Worm (Caenorhabditis elegans) whole organism, L4 larva: ENCODE results near the gene kin-26.
A peak's percentile ranks its signal among the peaks of the same experiment; 100 is the strongest.

ENCODE experiments used
- F26F4.8 ChIP-seq: fragments of 200-800 bp; sonication (Bioruptor generic); conservative IDR thresholded peaks from 2 replicates; pipeline ENCODE4 v1.3.6; 2022; ENCODE audit warnings: missing genetic modification characterization, missing compliant biosample characterization
- F44E2.7 ChIP-seq: fragments of 200-800 bp; sonication (Bioruptor generic); IDR thresholded peaks from 2 replicates; pipeline ENCODE4 v2.1.2; 2022; ENCODE audit warnings: missing genetic modification characterization, missing compliant biosample characterization
- R02D3.7 ChIP-seq: fragments of 150-350 bp; sonication (generic microtip); optimal IDR thresholded peaks from 3 replicates; lab custom pipeline; 2014; ENCODE audit warnings: missing biosample characterization, missing genetic modification characterization
- T20F7.1 ChIP-seq: fragments of 200-800 bp; sonication (Bioruptor generic); optimal IDR thresholded peaks from 2 replicates; lab custom pipeline; 2018; ENCODE audit warnings: mild to moderate bottlenecking, missing genetic modification characterization, missing compliant biosample characterization
- T26A8.4 ChIP-seq: fragments of 200-800 bp; sonication (Bioruptor generic); IDR thresholded peaks from 2 replicates; pipeline ENCODE4 v1.3.6; 2022; ENCODE audit warnings: missing genetic modification characterization, missing compliant biosample characterization
- Y105C5A.15 ChIP-seq: fragments of 200-800 bp; sonication (Bioruptor generic); IDR thresholded peaks from 2 replicates; pipeline ENCODE4 v1.3.6; 2022; ENCODE audit warnings: missing genetic modification characterization, missing compliant biosample characterization
- Y5F2A.4 ChIP-seq: fragments of 200-800 bp; sonication (Bioruptor generic); optimal IDR thresholded peaks from 2 replicates; lab custom pipeline; 2018; ENCODE audit warnings: mild to moderate bottlenecking, missing genetic modification characterization, missing compliant biosample characterization
- ZK546.5 ChIP-seq, 2 experiments: sonication (generic microtip); optimal IDR thresholded peaks; 2 replicates each; lab custom pipeline; 2017; ENCODE audit warnings: missing biosample characterization in 2 of 2, missing genetic modification characterization in 2 of 2
- aly-2 ChIP-seq: sonication (generic microtip); optimal IDR thresholded peaks from 2 replicates; lab custom pipeline; 2018; ENCODE audit warnings: missing biosample characterization, missing genetic modification characterization
- ces-1 ChIP-seq: fragments of 150-350 bp; sonication (generic microtip); optimal IDR thresholded peaks from 4 replicates; lab custom pipeline; 2014; ENCODE audit warnings: missing biosample characterization, missing genetic modification reagents, missing genetic modification characterization
- daf-12 ChIP-seq: fragments of 150-350 bp; optimal IDR thresholded peaks from 2 replicates; lab custom pipeline; 2014; ENCODE audit warnings: missing biosample characterization, missing genetic modification reagents, missing genetic modification characterization
- daf-16 ChIP-seq, 3 experiments: sonication (generic microtip); optimal IDR thresholded peaks; 2 replicates each; lab custom pipeline; 2016 to 2017; ENCODE audit warnings: missing genetic modification characterization in 3 of 3, missing genetic modification reagents in 3 of 3, mild to moderate bottlenecking in 2 of 3, missing compliant biosample characterization in 2 of 3, missing biosample characterization in 1 of 3, moderate library complexity in 1 of 3
- dmd-6 ChIP-seq: fragments of 200-800 bp; sonication (Bioruptor generic); IDR thresholded peaks from 2 replicates; pipeline ENCODE4 v1.3.6; 2022; ENCODE audit warnings: missing genetic modification reagents, missing genetic modification characterization, missing compliant biosample characterization
- dmd-8 ChIP-seq: fragments of 200-800 bp; sonication (Bioruptor generic); IDR thresholded peaks from 2 replicates; pipeline ENCODE4 v1.3.6; 2022; ENCODE audit warnings: missing genetic modification characterization, missing compliant biosample characterization
- dmd-9 ChIP-seq: fragments of 200-800 bp; sonication (Bioruptor generic); IDR thresholded peaks from 2 replicates; pipeline ENCODE4 v1.3.6; 2022; ENCODE audit warnings: missing genetic modification reagents, missing genetic modification characterization, missing compliant biosample characterization
- dpl-1 ChIP-seq: fragments of 150-350 bp; optimal IDR thresholded peaks from 2 replicates; lab custom pipeline; 2014; ENCODE audit warnings: missing biosample characterization, missing genetic modification reagents, missing genetic modification characterization
- dve-1 ChIP-seq: sonication (generic microtip); optimal IDR thresholded peaks from 2 replicates; lab custom pipeline; 2017; ENCODE audit warnings: antibody characterized with exemption, mild to moderate bottlenecking, missing genetic modification characterization, missing compliant biosample characterization; ENCODE audit not compliant: insufficient read depth
- fos-1 ChIP-seq: fragments of 150-350 bp; optimal IDR thresholded peaks from 2 replicates; lab custom pipeline; 2014; ENCODE audit warnings: missing biosample characterization, missing genetic modification characterization
- gei-8 ChIP-seq: fragments of 200-800 bp; sonication (Bioruptor generic); optimal IDR thresholded peaks from 2 replicates; lab custom pipeline; 2018; ENCODE audit warnings: mild to moderate bottlenecking, missing genetic modification characterization, missing compliant biosample characterization
- hlh-11 ChIP-seq: fragments of 200-800 bp; sonication (Bioruptor generic); optimal IDR thresholded peaks from 2 replicates; lab custom pipeline; 2018; ENCODE audit warnings: mild to moderate bottlenecking, missing genetic modification characterization, missing compliant biosample characterization
- hlh-30 ChIP-seq: sonication (generic microtip); optimal IDR thresholded peaks from 2 replicates; lab custom pipeline; 2017; ENCODE audit warnings: antibody characterized with exemption, mild to moderate bottlenecking, missing genetic modification characterization, missing compliant biosample characterization; ENCODE audit not compliant: insufficient read depth
- hmg-1.1 ChIP-seq: fragments of 200-800 bp; sonication (Bioruptor generic); IDR thresholded peaks from 2 replicates; pipeline ENCODE4 v1.3.6; 2022; ENCODE audit warnings: missing genetic modification reagents, missing genetic modification characterization, missing compliant biosample characterization
- jun-1 ChIP-seq: fragments of 150-350 bp; optimal IDR thresholded peaks from 2 replicates; lab custom pipeline; 2014; ENCODE audit warnings: missing biosample characterization, missing genetic modification reagents, missing genetic modification characterization
- lim-7 ChIP-seq: fragments of 200-800 bp; sonication (Bioruptor generic); IDR thresholded peaks from 2 replicates; pipeline ENCODE4 v1.3.6; 2022; ENCODE audit warnings: missing genetic modification characterization, missing compliant biosample characterization
- lin-1 ChIP-seq: fragments of 200-800 bp; sonication (Bioruptor generic); IDR thresholded peaks from 2 replicates; pipeline ENCODE4 v1.3.6; 2022; ENCODE audit warnings: missing genetic modification reagents, missing genetic modification characterization, missing compliant biosample characterization
- lin-13 ChIP-seq: fragments of 150-350 bp; optimal IDR thresholded peaks from 2 replicates; lab custom pipeline; 2014; ENCODE audit warnings: missing biosample characterization, missing genetic modification reagents, missing genetic modification characterization
- lin-15B ChIP-seq: fragments of 150-350 bp; sonication (generic microtip); optimal IDR thresholded peaks from 3 replicates; lab custom pipeline; 2014; ENCODE audit warnings: missing biosample characterization, missing genetic modification characterization
- mdl-1 ChIP-seq, 2 experiments: fragments of 150-350 bp in 1 of 2; sonication (generic microtip) in 1 of 2; optimal IDR thresholded peaks; 2 replicates each; lab custom pipeline; 2014 to 2017; ENCODE audit warnings: missing biosample characterization in 2 of 2, missing genetic modification characterization in 2 of 2
- mdt-29 ChIP-seq: fragments of 200-800 bp; sonication (Bioruptor generic); IDR thresholded peaks from 2 replicates; pipeline ENCODE4 v1.3.6; 2022; ENCODE audit warnings: missing genetic modification reagents, missing genetic modification characterization, missing compliant biosample characterization
- mxl-3 ChIP-seq: fragments of 200-800 bp; sonication (Bioruptor generic); optimal IDR thresholded peaks from 2 replicates; lab custom pipeline; 2018; ENCODE audit warnings: mild to moderate bottlenecking, missing genetic modification characterization, missing compliant biosample characterization
- nhr-11 ChIP-seq: fragments of 150-350 bp; optimal IDR thresholded peaks from 2 replicates; lab custom pipeline; 2014; ENCODE audit warnings: missing biosample characterization, missing genetic modification characterization
- nhr-237 ChIP-seq: sonication (generic microtip); optimal IDR thresholded peaks from 2 replicates; lab custom pipeline; 2017; ENCODE audit warnings: missing biosample characterization, missing genetic modification characterization
- nhr-28 ChIP-seq: fragments of 150-350 bp; optimal IDR thresholded peaks from 2 replicates; lab custom pipeline; 2014; ENCODE audit warnings: missing biosample characterization, missing genetic modification characterization
- nhr-77 ChIP-seq: fragments of 150-350 bp; optimal IDR thresholded peaks from 2 replicates; lab custom pipeline; 2014; ENCODE audit warnings: missing biosample characterization, missing genetic modification characterization
- pha-4 ChIP-seq, 2 experiments: fragments of 150-350 bp in 1 of 2; fragments of 200-800 bp in 1 of 2; sonication (Bioruptor generic) in 1 of 2; IDR thresholded peaks in 1 of 2; optimal IDR thresholded peaks in 1 of 2; 2 replicates each; pipeline versions ENCODE4 v1.3.6 to Lab custom; 2014 to 2022; ENCODE audit warnings: missing genetic modification characterization in 2 of 2, missing genetic modification reagents in 2 of 2, missing biosample characterization in 1 of 2, missing compliant biosample characterization in 1 of 2
- pqm-1 ChIP-seq: sonication (generic microtip); optimal IDR thresholded peaks from 2 replicates; lab custom pipeline; 2017; ENCODE audit warnings: missing biosample characterization, missing genetic modification characterization
- rbr-2 ChIP-seq: sonication (generic microtip); optimal IDR thresholded peaks from 2 replicates; lab custom pipeline; 2016; ENCODE audit warnings: missing genotype, missing genetic modification characterization, missing compliant biosample characterization
- saeg-2 ChIP-seq: fragments of 200-800 bp; sonication (Bioruptor generic); IDR thresholded peaks from 2 replicates; pipeline ENCODE4 v1.3.6; 2022; ENCODE audit warnings: missing genetic modification reagents, missing genetic modification characterization, missing compliant biosample characterization
- set-16 ChIP-seq: fragments of 200-800 bp; sonication (Bioruptor generic); IDR thresholded peaks from 2 replicates; pipeline ENCODE4 v1.3.6; 2022; ENCODE audit warnings: missing genetic modification reagents, missing genetic modification characterization, missing compliant biosample characterization
- spr-3 ChIP-seq: fragments of 200-800 bp; sonication (Bioruptor generic); optimal IDR thresholded peaks from 2 replicates; lab custom pipeline; 2018; ENCODE audit warnings: mild to moderate bottlenecking, missing genetic modification characterization, missing compliant biosample characterization
- unc-130 ChIP-seq: sonication (generic microtip); optimal IDR thresholded peaks from 2 replicates; lab custom pipeline; 2016; ENCODE audit warnings: missing genetic modification reagents, missing genetic modification characterization, missing compliant biosample characterization
- unc-39 ChIP-seq: sonication (generic microtip); optimal IDR thresholded peaks from 2 replicates; lab custom pipeline; 2017; ENCODE audit warnings: missing biosample characterization, missing genetic modification characterization
- unc-62 ChIP-seq, 3 experiments: fragments of 150-350 bp in 1 of 3; sonication (generic microtip); optimal IDR thresholded peaks in 2 of 3; peaks in 1 of 3; 1 replicate in 1 of 3; 2 replicates in 2 of 3; lab custom pipeline; 2014 to 2017; ENCODE audit warnings: missing biosample characterization in 3 of 3, missing genetic modification characterization in 3 of 3, missing genetic modification reagents in 3 of 3, missing genotype in 1 of 3
- zag-1 ChIP-seq: fragments of 150-350 bp; optimal IDR thresholded peaks from 2 replicates; lab custom pipeline; 2014; ENCODE audit warnings: missing biosample characterization, missing genetic modification characterization
- zfp-3 ChIP-seq: fragments of 200-800 bp; sonication (Bioruptor generic); conservative IDR thresholded peaks from 2 replicates; pipeline ENCODE4 v1.3.6; 2022; ENCODE audit warnings: missing genetic modification reagents, missing genetic modification characterization, missing compliant biosample characterization
- zip-11 ChIP-seq: fragments of 200-800 bp; sonication (Bioruptor generic); IDR thresholded peaks from 2 replicates; pipeline ENCODE4 v1.3.6; 2022; ENCODE audit warnings: missing genetic modification characterization, missing compliant biosample characterization
- zip-2 ChIP-seq: fragments of 150-350 bp; optimal IDR thresholded peaks from 2 replicates; lab custom pipeline; 2014; ENCODE audit warnings: missing biosample characterization, missing genetic modification characterization

Gene kin-26

DNA sequence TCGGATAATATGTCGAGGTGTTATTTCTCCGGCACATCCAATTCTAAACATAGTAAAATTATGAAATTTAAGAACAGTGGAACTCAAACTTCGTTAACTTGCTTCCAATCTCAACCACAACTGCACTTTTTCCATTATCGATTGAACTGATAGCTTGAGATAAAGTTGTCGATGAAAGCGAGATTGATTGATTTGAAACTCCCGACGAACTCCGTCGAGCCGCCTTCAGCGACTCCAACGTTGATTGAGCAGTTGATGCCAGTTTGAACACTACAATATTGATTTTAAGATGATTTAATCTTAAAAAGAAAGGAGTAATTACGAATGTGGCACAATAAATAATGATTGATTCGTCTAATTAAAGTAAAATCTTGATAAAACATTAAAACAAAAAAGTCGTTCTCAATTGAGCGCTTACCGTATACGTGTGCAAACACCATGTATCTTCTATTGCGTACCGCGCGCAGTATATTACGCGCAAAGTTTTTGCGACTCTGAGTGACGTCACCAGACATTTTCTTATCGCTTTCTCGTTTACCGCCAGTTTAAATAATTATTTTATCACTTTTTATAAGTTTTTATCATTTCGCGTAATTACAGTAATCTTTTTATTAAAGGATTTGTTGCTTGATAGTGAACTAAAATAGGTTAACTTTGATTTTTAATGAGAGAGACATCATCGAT lies 24.7 kb upstream of the kin-26 start, which contains the start of gene arp-11 (continued):
- TF ChIP-seq dmd-8 (GFP tag; lab: Robert Waterston, UW), result no peak
- TF ChIP-seq ces-1 (GFP tag; lab: Kevin White, UChicago), result no peak
- peak; percentile 67 for TF ChIP-seq T20F7.1 (GFP tag; lab: Kevin White, UChicago)
- no peak for TF ChIP-seq F44E2.7
- TF ChIP-seq R02D3.7 (tag; lab: Kevin White, UChicago), result no peak
- peak; percentile 96 for TF ChIP-seq dve-1 (tag; lab: Kevin White, UChicago)
- 0 out of 2 replicates have a peak, but pooled peaks have one; percentile 43 for TF ChIP-seq zfp-3 (GFP tag; lab: Robert Waterston, UW)
- no peak for TF ChIP-seq F26F4.8 (GFP tag; lab: Robert Waterston, UW)
- peak; percentile 73 for TF ChIP-seq dmd-6
- peak; percentile 19 for TF ChIP-seq nhr-11
- no peak for TF ChIP-seq fos-1 (tag; lab: Kevin White, UChicago)
- 0 out of 2 replicates have a peak, but pooled peaks have one; percentile 33 for TF ChIP-seq lin-1
- no peak for TF ChIP-seq T26A8.4 (GFP tag; lab: Robert Waterston, UW)
- TF ChIP-seq nhr-77 (tag; lab: Kevin White, UChicago), result peak; percentile 67
- no peak for TF ChIP-seq dmd-9 (GFP tag; lab: Robert Waterston, UW)
- TF ChIP-seq hmg-1.1, result peak; percentile 61
- TF ChIP-seq mdl-1 (tag; optimal IDR thresholded peaks at IDR 0.05; lab: Kevin White, UChicago), result peak in 1 of 2 experiments; percentile 6

DNA sequence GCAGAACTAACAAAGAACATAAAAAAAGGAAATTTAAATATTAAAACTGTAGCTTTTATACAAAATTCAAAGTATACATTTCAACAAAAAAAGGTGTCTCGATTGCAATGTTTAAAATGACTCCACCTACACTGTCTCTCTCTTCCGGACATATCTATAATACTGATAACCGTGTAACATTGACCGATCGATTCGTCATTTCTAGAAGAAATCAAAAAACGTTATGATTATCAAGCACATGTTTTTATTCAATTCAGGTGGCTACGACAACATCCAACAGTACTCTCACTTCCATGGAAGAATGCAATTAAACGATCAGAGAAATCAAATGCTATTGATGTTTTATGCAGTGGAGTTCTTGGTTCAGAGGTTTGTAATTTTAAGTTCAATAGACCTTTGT lies 20.8 kb upstream of the kin-26 start:
- TF ChIP-seq F26F4.8 (GFP tag; lab: Robert Waterston, UW), result no peak
- no peak for TF ChIP-seq jun-1 (tag; lab: Kevin White, UChicago)
- TF ChIP-seq gei-8 (GFP tag; lab: Kevin White, UChicago), result no peak
- no peak for TF ChIP-seq lin-13 (GFP tag; lab: Kevin White, UChicago)
- no peak for TF ChIP-seq mxl-3 (GFP tag; lab: Kevin White, UChicago)
- TF ChIP-seq mdt-29 (GFP tag; lab: Robert Waterston, UW), result no peak
- no peak for TF ChIP-seq set-16 (GFP tag; lab: Robert Waterston, UW)
- TF ChIP-seq zip-11 (GFP tag; lab: Robert Waterston, UW), result no peak
- TF ChIP-seq aly-2 (tag; lab: Kevin White, UChicago), result no peak
- no peak for TF ChIP-seq unc-39 (tag; lab: Kevin White, UChicago)
- no peak for TF ChIP-seq pha-4 (GFP tag; IDR thresholded peaks at IDR 0.05; lab: Robert Waterston, UW)
- no peak for TF ChIP-seq pha-4 (tag; optimal IDR thresholded peaks at IDR 0.05; lab: Kevin White, UChicago)
- no peak for TF ChIP-seq T26A8.4 (GFP tag; lab: Robert Waterston, UW)
- TF ChIP-seq unc-130 (GFP tag; lab: Kevin White, UChicago), result no peak
- no peak for TF ChIP-seq lin-15B (tag; lab: Kevin White, UChicago)
- peak; percentile 61 for TF ChIP-seq nhr-28 (tag; lab: Kevin White, UChicago)
- no peak for TF ChIP-seq Y105C5A.15
- no peak for TF ChIP-seq lim-7 (GFP tag; lab: Robert Waterston, UW)
- peak; percentile 57 for TF ChIP-seq dve-1 (tag; lab: Kevin White, UChicago)
- TF ChIP-seq daf-16 (GFP tag; optimal IDR thresholded peaks at IDR 0.05; lab: Kevin White, UChicago), result no peak
- peak; percentile 73 for TF ChIP-seq daf-16 (tag; optimal IDR thresholded peaks at IDR 0.05; lab: Kevin White, UChicago)
- TF ChIP-seq zag-1 (tag; lab: Kevin White, UChicago), result no peak
- TF ChIP-seq unc-62 (GFP tag; optimal IDR thresholded peaks at IDR 0.05 in 1 of 2; lab: Kevin White, UChicago), result no peak
- TF ChIP-seq unc-62 (tag; optimal IDR thresholded peaks at IDR 0.05; lab: Kevin White, UChicago), result no peak
- peak; percentile 38; the same call in 1 of the 2 replicates for TF ChIP-seq dmd-6
- no peak for TF ChIP-seq ZK546.5 (tag; optimal IDR thresholded peaks at IDR 0.05; lab: Kevin White, UChicago)
- TF ChIP-seq daf-12, result no peak
- TF ChIP-seq zip-2 (tag; lab: Kevin White, UChicago), result no peak
- TF ChIP-seq nhr-11, result no peak
- TF ChIP-seq pqm-1 (tag; lab: Kevin White, UChicago), result peak; percentile 65
- no peak for TF ChIP-seq dpl-1 (GFP tag; lab: Kevin White, UChicago)
- TF ChIP-seq nhr-237 (tag; lab: Kevin White, UChicago), result no peak
- TF ChIP-seq nhr-77 (tag; lab: Kevin White, UChicago), result no peak
- no peak for TF ChIP-seq spr-3 (GFP tag; lab: Kevin White, UChicago)
- TF ChIP-seq Y5F2A.4 (GFP tag; lab: Kevin White, UChicago), result no peak
- peak; percentile 19 for TF ChIP-seq hlh-30 (tag; lab: Kevin White, UChicago)
- no peak for TF ChIP-seq saeg-2 (GFP tag; lab: Robert Waterston, UW)
- peak; percentile 60 for TF ChIP-seq hlh-11 (tag; lab: Kevin White, UChicago)
- no peak for TF ChIP-seq ces-1 (GFP tag; lab: Kevin White, UChicago)
- no peak for TF ChIP-seq rbr-2 (tag; lab: Kevin White, UChicago)
